Worm (Caenorhabditis elegans) whole organism, L3 larva: ENCODE data around the gene sma-5.

ENCODE experiments used
- R02D3.7 ChIP-seq: fragments of 150-350 bp; optimal IDR thresholded peaks from 2 replicates; lab custom pipeline; 2014; ENCODE audit warnings: missing biosample characterization, missing genetic modification characterization
- aly-2 ChIP-seq: fragments of 150-350 bp; optimal IDR thresholded peaks from 2 replicates; lab custom pipeline; 2014; ENCODE audit warnings: missing biosample characterization, missing genetic modification characterization
- ama-1 ChIP-seq: fragments of 150-350 bp; optimal IDR thresholded peaks from 2 replicates; lab custom pipeline; 2018
- ceh-28 ChIP-seq: fragments of 150-350 bp; optimal IDR thresholded peaks from 2 replicates; lab custom pipeline; 2014; ENCODE audit warnings: missing biosample characterization, missing genetic modification reagents, missing genetic modification characterization
- ceh-82 ChIP-seq: fragments of 150-350 bp; optimal IDR thresholded peaks from 2 replicates; lab custom pipeline; 2014; ENCODE audit warnings: missing biosample characterization, missing genetic modification characterization
- ceh-9 ChIP-seq: sonication (generic microtip); optimal IDR thresholded peaks from 2 replicates; lab custom pipeline; 2018; ENCODE audit warnings: missing biosample characterization, missing genetic modification characterization
- daf-12 ChIP-seq: fragments of 150-350 bp; optimal IDR thresholded peaks from 2 replicates; lab custom pipeline; 2014; ENCODE audit warnings: missing biosample characterization, missing genetic modification reagents, missing genetic modification characterization
- egl-27 ChIP-seq: sonication (generic microtip); optimal IDR thresholded peaks from 4 replicates; lab custom pipeline; 2017; ENCODE audit warnings: missing biosample characterization, missing genetic modification reagents, missing genetic modification characterization
- elt-3 ChIP-seq, 3 experiments: fragments of 150-350 bp in 1 of 3; sonication (generic microtip) in 2 of 3; optimal IDR thresholded peaks; 2 replicates in 2 of 3; 4 replicates in 1 of 3; lab custom pipeline; 2014 to 2017; ENCODE audit warnings: missing biosample characterization in 3 of 3, missing genetic modification characterization in 3 of 3
- eor-1 ChIP-seq, 2 experiments: fragments of 150-350 bp; optimal IDR thresholded peaks; 2 replicates each; lab custom pipeline; 2014 to 2018; ENCODE audit warnings: missing biosample characterization in 2 of 2, missing genetic modification characterization in 2 of 2
- fos-1 ChIP-seq: fragments of 150-350 bp; optimal IDR thresholded peaks from 2 replicates; lab custom pipeline; 2014; ENCODE audit warnings: missing biosample characterization, missing genetic modification characterization
- hmg-11 ChIP-seq: sonication (generic microtip); optimal IDR thresholded peaks from 2 replicates; lab custom pipeline; 2016; ENCODE audit warnings: missing genetic modification characterization, missing compliant biosample characterization
- jun-1 ChIP-seq: fragments of 150-350 bp; optimal IDR thresholded peaks from 2 replicates; lab custom pipeline; 2014; ENCODE audit warnings: missing biosample characterization, missing genetic modification reagents, missing genetic modification characterization
- lin-15B ChIP-seq: fragments of 150-350 bp; optimal IDR thresholded peaks from 2 replicates; lab custom pipeline; 2014; ENCODE audit warnings: missing biosample characterization, missing genetic modification characterization
- lin-39 ChIP-seq: fragments of 150-350 bp; optimal IDR thresholded peaks from 2 replicates; lab custom pipeline; 2018; ENCODE audit warnings: missing biosample characterization, missing genetic modification reagents, missing genetic modification characterization
- lsy-12 ChIP-seq: sonication (generic microtip); optimal IDR thresholded peaks from 2 replicates; lab custom pipeline; 2016; ENCODE audit warnings: mild to moderate bottlenecking, missing genetic modification characterization, missing compliant biosample characterization
- mdl-1 ChIP-seq: fragments of 150-350 bp; optimal IDR thresholded peaks from 2 replicates; lab custom pipeline; 2014; ENCODE audit warnings: missing biosample characterization, missing genetic modification characterization
- mml-1 ChIP-seq: fragments of 150-350 bp; sonication (generic microtip); optimal IDR thresholded peaks from 3 replicates; lab custom pipeline; 2014; ENCODE audit warnings: missing biosample characterization, missing genetic modification characterization
- nfya-1 ChIP-seq: sonication (generic microtip); optimal IDR thresholded peaks from 2 replicates; lab custom pipeline; 2017; ENCODE audit warnings: missing genetic modification characterization, mild to moderate bottlenecking, missing compliant biosample characterization, antibody characterized with exemption, moderate library complexity; ENCODE audit not compliant: insufficient read depth
- nhr-11 ChIP-seq: fragments of 150-350 bp; optimal IDR thresholded peaks from 2 replicates; lab custom pipeline; 2014; ENCODE audit warnings: missing biosample characterization, missing genetic modification characterization
- nhr-12 ChIP-seq: fragments of 150-350 bp; optimal IDR thresholded peaks from 2 replicates; lab custom pipeline; 2014; ENCODE audit warnings: missing biosample characterization, missing genetic modification characterization
- nhr-23 ChIP-seq: fragments of 150-350 bp; optimal IDR thresholded peaks from 2 replicates; lab custom pipeline; 2014; ENCODE audit warnings: missing biosample characterization, missing genetic modification reagents, missing genetic modification characterization
- nhr-237 ChIP-seq: fragments of 150-350 bp; optimal IDR thresholded peaks from 2 replicates; lab custom pipeline; 2014; ENCODE audit warnings: missing biosample characterization, missing genetic modification characterization
- nhr-25 ChIP-seq: sonication (generic microtip); optimal IDR thresholded peaks from 2 replicates; lab custom pipeline; 2017; ENCODE audit warnings: missing biosample characterization, missing genetic modification characterization
- nhr-67 ChIP-seq: fragments of 150-350 bp; optimal IDR thresholded peaks from 2 replicates; lab custom pipeline; 2014; ENCODE audit warnings: missing biosample characterization, missing genetic modification characterization
- nhr-76 ChIP-seq: fragments of 150-350 bp; sonication (generic microtip); optimal IDR thresholded peaks from 5 replicates; lab custom pipeline; 2014; ENCODE audit warnings: missing biosample characterization, missing genetic modification characterization
- nhr-77 ChIP-seq: fragments of 150-350 bp; optimal IDR thresholded peaks from 2 replicates; lab custom pipeline; 2014; ENCODE audit warnings: missing biosample characterization, missing genetic modification characterization
- pha-4 ChIP-seq: fragments of 150-350 bp; optimal IDR thresholded peaks from 2 replicates; lab custom pipeline; 2014; ENCODE audit warnings: missing biosample characterization, missing genetic modification reagents, missing genetic modification characterization
- pqm-1 ChIP-seq: fragments of 150-350 bp; optimal IDR thresholded peaks from 2 replicates; lab custom pipeline; 2017; ENCODE audit warnings: missing biosample characterization, missing genetic modification characterization, inconsistent platforms
- unc-39 ChIP-seq: sonication (generic microtip); optimal IDR thresholded peaks from 4 replicates; lab custom pipeline; 2017; ENCODE audit warnings: missing biosample characterization, missing genetic modification characterization
- unc-62 ChIP-seq: fragments of 150-350 bp; sonication (generic microtip); optimal IDR thresholded peaks from 4 replicates; lab custom pipeline; 2014; ENCODE audit warnings: missing biosample characterization, missing genetic modification reagents, missing genetic modification characterization
- zag-1 ChIP-seq: fragments of 150-350 bp; optimal IDR thresholded peaks from 2 replicates; lab custom pipeline; 2014; ENCODE audit warnings: missing biosample characterization, missing genetic modification characterization
- ztf-11 ChIP-seq: fragments of 150-350 bp; optimal IDR thresholded peaks from 2 replicates; lab custom pipeline; 2014; ENCODE audit warnings: missing biosample characterization, missing genetic modification characterization

Gene sma-5

ce11 chrX:11985887-11986286 lies 19.5 kb downstream of the sma-5 start, which contains the start of gene C49F5.5:
C49F5.5 (plus strand) TSS chrX:11986187.
- TF ChIP-seq mml-1 (tag; lab: Kevin White, UChicago) = no peak
- no peak for TF ChIP-seq mdl-1 (tag; lab: Kevin White, UChicago)
- no peak for TF ChIP-seq jun-1 (tag; lab: Kevin White, UChicago)
- TF ChIP-seq daf-12 (tag; lab: Kevin White, UChicago) = no peak
- TF ChIP-seq unc-62 (GFP tag; lab: Kevin White, UChicago) = no peak
- no peak for TF ChIP-seq R02D3.7 (tag; lab: Kevin White, UChicago)
- no peak for TF ChIP-seq ceh-28 (tag; lab: Kevin White, UChicago)
- no peak for TF ChIP-seq pqm-1 (tag; lab: Kevin White, UChicago)
- TF ChIP-seq elt-3 (tag; optimal IDR thresholded peaks at IDR 0.05; lab: Kevin White, UChicago) = no peak
- TF ChIP-seq pha-4 (tag; lab: Kevin White, UChicago) = no peak
- no peak for TF ChIP-seq nhr-67 (tag; lab: Kevin White, UChicago)
- TF ChIP-seq eor-1 (tag; optimal IDR thresholded peaks at IDR 0.05; lab: Kevin White, UChicago) = no peak
- TF ChIP-seq nhr-23 (tag; lab: Kevin White, UChicago) = no peak
- no peak for TF ChIP-seq ztf-11
- TF ChIP-seq unc-39 = no peak
- TF ChIP-seq ceh-9 (tag; lab: Kevin White, UChicago) = no peak
- TF ChIP-seq egl-27 = no peak
- no peak for TF ChIP-seq fos-1 (tag; lab: Kevin White, UChicago)
- no peak for TF ChIP-seq nfya-1 (tag; lab: Kevin White, UChicago)

ce11 chrX:11983576-11984061 lies 21.7 kb downstream of the sma-5 start, which contains the start of gene C49F5.3:
C49F5.3 (minus strand) TSS chrX:11983626.
- TF ChIP-seq aly-2 = no peak
- TF ChIP-seq lsy-12 (tag; lab: Kevin White, UChicago) = no peak

- no peak for TF ChIP-seq ceh-82
- TF ChIP-seq daf-12 (tag; lab: Kevin White, UChicago) = no peak
- no peak for TF ChIP-seq hmg-11 (tag; lab: Kevin White, UChicago)
- no peak for TF ChIP-seq unc-62 (GFP tag; lab: Kevin White, UChicago)
- TF ChIP-seq zag-1 (tag; lab: Kevin White, UChicago) = no peak
- no peak for TF ChIP-seq lin-39 (tag; lab: Kevin White, UChicago)
- no peak for TF ChIP-seq nhr-12 (tag; lab: Kevin White, UChicago)
- TF ChIP-seq lsy-12 (tag; lab: Kevin White, UChicago) = no peak
- no peak for TF ChIP-seq nhr-77
Observed at ce11 chrX:11982065-11982464, 23.3 kb downstream of the sma-5 start, which contains the start of gene nhr-167. nhr-167 (minus strand) TSS chrX:11982085.

ce11 chrX:11974629-11975085 lies 30.7 kb downstream of the sma-5 start, which contains the start of gene set-6:
set-6 (minus strand) TSS chrX:11974679.
- TF ChIP-seq nhr-11 = no peak
- TF ChIP-seq nhr-23 (tag; lab: Kevin White, UChicago) = peak; percentile 19
- TF ChIP-seq nfya-1 (tag; lab: Kevin White, UChicago) = peak; percentile 56
- TF ChIP-seq nhr-25 = peak; percentile 24
- peak; percentile 79 for TF ChIP-seq ceh-28 (tag; lab: Kevin White, UChicago)
- peak; percentile 23 for TF ChIP-seq hmg-11 (tag; lab: Kevin White, UChicago)
- no peak for TF ChIP-seq nhr-12 (tag; lab: Kevin White, UChicago)
- TF ChIP-seq unc-62 (GFP tag; lab: Kevin White, UChicago) = no peak
- TF ChIP-seq lin-15B = no peak
- no peak for TF ChIP-seq nhr-237 (tag; lab: Kevin White, UChicago)
- TF ChIP-seq nhr-76 (tag; lab: Kevin White, UChicago) = no peak
- TF ChIP-seq, all 47 proteins: peak for 5

- TF ChIP-seq R02D3.7 (tag; lab: Kevin White, UChicago) = no peak
- TF ChIP-seq ama-1 (lab: Kevin White, UChicago) = peak; percentile 54
Observed at ce11 chrX:11971323-11971722, 34.0 kb downstream of the sma-5 start.
